Worm (Caenorhabditis elegans): ENCODE data around the gene Y97E10AR.2.
A peak's percentile ranks its signal among the peaks of the same experiment; 100 is the strongest.

The Y97E10AR.2 gene

ce11 chrV:8012032-8012431, 16.1 kb downstream of the Y97E10AR.2 start, which contains the start of gene rpb-9 (continued):
- TF ChIP-seq hif-1 (tag; optimal IDR thresholded peaks at IDR 0.05): no peak
- no peak for TF ChIP-seq duxl-1 (tag; optimal IDR thresholded peaks at IDR 0.05; ENCODE audit: poor library complexity)
- TF ChIP-seq Y5F2A.4 (GFP tag; optimal IDR thresholded peaks at IDR 0.05): no peak
- no peak for TF ChIP-seq spr-3 (GFP tag; optimal IDR thresholded peaks at IDR 0.05)
- no peak for TF ChIP-seq Y105C5A.15 (GFP tag; IDR thresholded peaks at IDR 0.05)
- TF ChIP-seq T26A8.4 (GFP tag; IDR thresholded peaks at IDR 0.05): peak; percentile 43; the same call in 1 of the 2 replicates
- TF ChIP-seq lin-38 (GFP tag; IDR thresholded peaks at IDR 0.05): peak; percentile 39
- TF ChIP-seq daf-16 (GFP tag; optimal IDR thresholded peaks at IDR 0.05): no peak
- peak; percentile 3 for TF ChIP-seq daf-16 (tag; optimal IDR thresholded peaks at IDR 0.05)
- TF ChIP-seq mes-2 (tag; optimal IDR thresholded peaks at IDR 0.05; ENCODE audit: poor library complexity, severe bottlenecking): peak; percentile 35
- TF ChIP-seq set-16 (GFP tag; IDR thresholded peaks at IDR 0.05): no peak
- peak; percentile 1 for TF ChIP-seq dve-1 (tag; optimal IDR thresholded peaks at IDR 0.05; ENCODE audit: insufficient read depth)
- no peak for TF ChIP-seq nhr-237 (tag; optimal IDR thresholded peaks at IDR 0.05)
- peak; percentile 57 for TF ChIP-seq ama-1 (optimal IDR thresholded peaks at IDR 0.05)
- no peak for TF ChIP-seq ceh-44 (GFP tag; IDR thresholded peaks at IDR 0.05)
- peak; percentile 4 for TF ChIP-seq nhr-102 (tag; optimal IDR thresholded peaks at IDR 0.05)
- no peak for TF ChIP-seq tag-97 (GFP tag; IDR thresholded peaks at IDR 0.05)
- TF ChIP-seq fkh-10 (GFP tag; optimal IDR thresholded peaks at IDR 0.05): no peak
- no peak for TF ChIP-seq ZK337.2 (GFP tag; IDR thresholded peaks at IDR 0.05)
- peak; percentile 8 for TF ChIP-seq F49E8.2 (tag; optimal IDR thresholded peaks at IDR 0.05; ENCODE audit: borderline replicate concordance)
- no peak for TF ChIP-seq ceh-20 (GFP tag; IDR thresholded peaks at IDR 0.05)

ce11 chrV:8013901-8014388, 18.0 kb downstream of the Y97E10AR.2 start, which contains the start of gene Y97E10AR.6:
Y97E10AR.6 (minus strand) TSS chrV:8013951.
- TF ChIP-seq mes-2 (tag; optimal IDR thresholded peaks at IDR 0.05; ENCODE audit: poor library complexity, severe bottlenecking) (peak; percentile 47), lin-38 (GFP tag; IDR thresholded peaks at IDR 0.05) (peak; percentile 70), mxl-2 (GFP tag; conservative IDR thresholded peaks at IDR 0.05) (no peak), hif-1 (tag; optimal IDR thresholded peaks at IDR 0.05) (peak in 1 of 2 experiments; percentile 14), mxl-3 (GFP tag; optimal IDR thresholded peaks at IDR 0.05) (peak; percentile 6), mep-1 (tag; optimal IDR thresholded peaks at IDR 0.05) (peak; percentile 35), daf-16 (GFP tag; optimal IDR thresholded peaks at IDR 0.05) (no peak), daf-16 (tag; optimal IDR thresholded peaks at IDR 0.05) (peak; percentile 25), hlh-11 (tag; optimal IDR thresholded peaks at IDR 0.05) (peak; percentile 41), hmg-1.1 (GFP tag; IDR thresholded peaks at IDR 0.05) (0 out of 2 replicates have a peak, but pooled peaks have one; percentile 22), rbr-2 (tag; optimal IDR thresholded peaks at IDR 0.05) (peak; percentile 26), dmd-6 (GFP tag; IDR thresholded peaks at IDR 0.05) (peak; percentile 37), T20F7.1 (GFP tag; optimal IDR thresholded peaks at IDR 0.05) (peak; percentile 31), aha-1 (tag) (peak; percentile 85), ztf-7 (tag; optimal IDR thresholded peaks at IDR 0.05) (peak; percentile 23), nhr-6 (tag; optimal IDR thresholded peaks at IDR 0.05) (no peak), dve-1 (tag; optimal IDR thresholded peaks at IDR 0.05; ENCODE audit: insufficient read depth) (peak; percentile 25), hlh-30 (tag; optimal IDR thresholded peaks at IDR 0.05; ENCODE audit: insufficient read depth) (peak; percentile 98), mdl-1 (tag; optimal IDR thresholded peaks at IDR 0.05) (peak in 1 of 2 experiments; percentile 64), pha-4 (GFP tag; IDR thresholded peaks at IDR 0.05) (no peak), pha-4 (tag; optimal IDR thresholded peaks at IDR 0.05) (peak; percentile 16), lin-13 (GFP tag; optimal IDR thresholded peaks at IDR 0.05) (no peak), lsy-2 (tag; optimal IDR thresholded peaks at IDR 0.05) (peak in 1 of 2 experiments; percentile 50), zag-1 (tag; optimal IDR thresholded peaks at IDR 0.05) (no peak), nhr-28 (tag; optimal IDR thresholded peaks at IDR 0.05) (peak; percentile 43), R02D3.7 (tag; optimal IDR thresholded peaks at IDR 0.05) (no peak), lin-15B (tag; optimal IDR thresholded peaks at IDR 0.05) (no peak), lin-1 (GFP tag; IDR thresholded peaks at IDR 0.05) (no peak), ama-1 (optimal IDR thresholded peaks at IDR 0.05) (peak; percentile 50)

Measured in whole organism, L4 larva.